Worm (Caenorhabditis elegans) whole organism, early embryonic: ENCODE measurements around the gene ZC262.4.

Experiments used
- ama-1 ChIP-seq: fragments of 150-350 bp; optimal IDR thresholded peaks from 2 replicates; lab custom pipeline; 2014
- ets-7 ChIP-seq: sonication (generic microtip); optimal IDR thresholded peaks from 2 replicates; lab custom pipeline; 2016; ENCODE audit warnings: missing genotype, missing genetic modification characterization, missing compliant biosample characterization
- hmbx-1 ChIP-seq: sonication (generic microtip); optimal IDR thresholded peaks from 2 replicates; lab custom pipeline; 2016; ENCODE audit warnings: mild to moderate bottlenecking, missing genetic modification characterization, missing compliant biosample characterization
- pes-1 ChIP-seq: fragments of 200-800 bp; sonication (Bioruptor generic); IDR thresholded peaks from 2 replicates; pipeline ENCODE4 v1.3.6; 2022; ENCODE audit warnings: missing genetic modification reagents, missing genetic modification characterization, missing compliant biosample characterization
- sea-1 ChIP-seq: fragments of 200-800 bp; sonication (Bioruptor generic); conservative IDR thresholded peaks from 2 replicates; pipeline ENCODE4 v1.3.6; 2022; ENCODE audit warnings: missing genetic modification characterization, missing compliant biosample characterization
- tbx-11 ChIP-seq: fragments of 200-800 bp; sonication (Bioruptor generic); IDR thresholded peaks from 2 replicates; pipeline ENCODE4 v1.3.6; 2022; ENCODE audit warnings: missing genetic modification characterization, missing compliant biosample characterization

ce11 chrIII:8286824-8287223, 47.5 kb downstream of the ZC262.4 start:
- TF ChIP-seq pes-1 (GFP tag; lab: Robert Waterston, UW) (no peak), ets-7 (no peak), sea-1 (GFP tag; lab: Robert Waterston, UW) (no peak), tbx-11 (GFP tag; lab: Robert Waterston, UW) (no peak), ama-1 (lab: Kevin White, UChicago) (no peak), hmbx-1 (tag; lab: Kevin White, UChicago) (no peak)
